Fruit fly (Drosophila melanogaster) Kc167 (cell line): ENCODE data around the gene Rcd-1r.

Experiments
- Myc ChIP-seq: fragments of >200 bp; optimal IDR thresholded peaks from 2 replicates; lab custom pipeline; 2017; ENCODE audit warnings: missing external identifiers
- Sin3A ChIP-seq: fragments of >200 bp; optimal IDR thresholded peaks from 2 replicates; lab custom pipeline; 2018; ENCODE audit warnings: missing external identifiers
- h ChIP-seq: fragments of >200 bp; optimal IDR thresholded peaks from 3 replicates; lab custom pipeline; 2018; ENCODE audit warnings: missing external identifiers
- insv ChIP-seq: fragments of >200 bp; optimal IDR thresholded peaks from 3 replicates; lab custom pipeline; 2018; ENCODE audit warnings: missing external identifiers
- psq ChIP-seq: fragments of >200 bp; optimal IDR thresholded peaks from 2 replicates; lab custom pipeline; 2017; ENCODE audit warnings: missing external identifiers
- ttk ChIP-seq: sonication (Bioruptor generic); optimal IDR thresholded peaks from 2 replicates; lab custom pipeline; 2017; ENCODE audit warnings: missing external identifiers

DNA sequence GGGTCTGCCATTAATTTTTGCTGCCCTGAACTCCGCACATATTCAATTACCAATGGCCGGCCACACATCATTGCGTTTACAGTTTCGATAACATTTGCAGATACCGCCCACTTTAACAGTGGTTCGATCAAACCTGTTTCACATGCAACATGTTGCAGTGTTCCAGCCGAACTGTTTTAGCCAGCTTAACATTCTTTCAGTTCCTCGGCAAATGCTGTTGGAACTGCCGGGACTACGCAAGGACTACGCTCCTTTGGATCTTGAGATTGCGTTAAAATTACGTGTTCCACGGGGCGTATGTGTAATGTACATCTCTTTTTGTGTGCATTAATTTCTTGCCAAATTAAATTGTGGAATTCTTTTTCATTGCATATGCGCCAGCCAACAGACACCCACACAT, 5.6 kb upstream of the Rcd-1r start:
- TF ChIP-seq h (lab: Kevin White, UChicago) = no peak
- TF ChIP-seq psq (lab: Kevin White, UChicago) = no peak
- TF ChIP-seq Sin3A = no peak
- TF ChIP-seq insv (lab: Kevin White, UChicago) = no peak
- no peak for TF ChIP-seq ttk (lab: Kevin White, UChicago)
- TF ChIP-seq Myc = no peak
